2 worm cellular contexts compared by ENCODE assay signal in the genomic region with DNA sequence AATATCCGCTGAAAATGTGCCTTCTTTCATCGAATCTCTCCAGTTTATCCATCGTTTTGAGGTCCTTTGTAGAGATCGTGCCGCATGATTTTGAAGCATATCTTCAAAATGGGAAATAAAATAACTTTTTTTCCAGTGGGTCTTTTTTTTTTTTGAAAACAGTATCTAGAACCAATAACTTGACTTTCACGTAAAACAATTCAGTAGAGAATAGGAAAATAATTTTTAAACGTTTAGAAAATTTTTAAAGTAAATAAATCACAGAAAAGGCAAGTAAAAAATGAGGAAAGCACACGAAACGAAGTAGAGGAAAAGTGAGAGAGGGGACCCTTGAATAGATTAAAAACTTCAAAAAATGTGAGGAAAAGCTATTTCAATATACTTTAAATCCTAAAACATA.
TF ChIP-seq lines count a peak whose summit lies in the region.

A gene (minus strand): TSS at position 101 of the 400 bp plus-strand sequence.

TF ChIP-seq in whole organism, L4 larva, 104 proteins besides CTCF, POLR2A, EP300 and RAD21:
- peak; percentile 45 for TF ChIP-seq ama-1 (optimal IDR thresholded peaks at IDR 0.05; lab: Kevin White, UChicago)
- peak in 1 of 2 experiments; percentile 31 for TF ChIP-seq unc-62 (GFP tag; optimal IDR thresholded peaks at IDR 0.05 in 1 of 2; lab: Kevin White, UChicago)
- TF ChIP-seq unc-62 (tag; optimal IDR thresholded peaks at IDR 0.05; lab: Kevin White, UChicago): no peak
- TF ChIP-seq pha-4 (GFP tag; IDR thresholded peaks at IDR 0.05; lab: Robert Waterston, UW): no peak
- no peak for TF ChIP-seq pha-4 (tag; optimal IDR thresholded peaks at IDR 0.05; lab: Kevin White, UChicago)

TF ChIP-seq in whole organism, young adult, 124 proteins besides CTCF, POLR2A, EP300 and RAD21:
- TF ChIP-seq K12H6.12 (tag; optimal IDR thresholded peaks at IDR 0.05; lab: Kevin White, UChicago): no peak
- peak; percentile 15 for TF ChIP-seq F10E7.11 (tag; optimal IDR thresholded peaks at IDR 0.05; lab: Kevin White, UChicago)
- TF ChIP-seq K11D2.4 (GFP tag; IDR thresholded peaks at IDR 0.05; lab: Robert Waterston, UW): no peak
- no peak for TF ChIP-seq sdz-38 (tag; optimal IDR thresholded peaks at IDR 0.05; lab: Kevin White, UChicago)
- TF ChIP-seq pha-4 (tag; optimal IDR thresholded peaks at IDR 0.05; lab: Kevin White, UChicago): no peak
- no peak for TF ChIP-seq lag-1 (GFP tag; IDR thresholded peaks at IDR 0.05; lab: Robert Waterston, UW)
TF ChIP-seq in whole organism, young adult: peak in this region for 1.
